Fruit fly (Drosophila melanogaster) whole organism, wandering third instar larva: ENCODE data around the gene elg1.
A peak's percentile ranks its signal among the peaks of the same experiment; 100 is the strongest.

ENCODE experiments used
- Abd-B ChIP-seq: fragments of >200 bp; optimal IDR thresholded peaks from 2 replicates; lab custom pipeline; 2017; ENCODE audit warnings: missing biosample characterization, missing genetic modification characterization
- CG32264 ChIP-seq: fragments of 200-800 bp; sonication (Bioruptor generic); optimal IDR thresholded peaks from 2 replicates; lab custom pipeline; 2016; ENCODE audit warnings: missing biosample characterization, missing genetic modification characterization
- CG9705 ChIP-seq: fragments of 200-800 bp; sonication (Bioruptor generic); optimal IDR thresholded peaks from 2 replicates; lab custom pipeline; 2018; ENCODE audit warnings: missing biosample characterization, mild to moderate bottlenecking, missing genetic modification characterization
- CrebA ChIP-seq: fragments of 200-800 bp; sonication (Bioruptor generic); optimal IDR thresholded peaks from 2 replicates; lab custom pipeline; 2016; ENCODE audit warnings: missing biosample characterization, mild to moderate bottlenecking, missing genetic modification characterization, borderline replicate concordance
- Dfd ChIP-seq: fragments of >200 bp; optimal IDR thresholded peaks from 2 replicates; lab custom pipeline; 2017; ENCODE audit warnings: missing biosample characterization, missing genetic modification characterization
- Dif ChIP-seq: fragments of 200-275, 200-300 bp; sonication (Bioruptor generic); optimal IDR thresholded peaks from 2 replicates; lab custom pipeline; 2018; ENCODE audit warnings: missing biosample characterization, missing genetic modification characterization; ENCODE audit not compliant: partially characterized antibody
- GATAd ChIP-seq: sonication (Bioruptor generic); optimal IDR thresholded peaks from 2 replicates; lab custom pipeline; 2016; ENCODE audit warnings: missing biosample characterization, missing genetic modification characterization
- HLH106 ChIP-seq: fragments of 200-800 bp; optimal IDR thresholded peaks from 3 replicates; lab custom pipeline; 2019; ENCODE audit warnings: missing biosample characterization, mild to moderate bottlenecking, missing genetic modification characterization, moderate library complexity
- Hnf4 ChIP-seq: fragments of 200-800 bp; sonication (Bioruptor generic); optimal IDR thresholded peaks from 2 replicates; lab custom pipeline; 2016; ENCODE audit warnings: missing biosample characterization, mild to moderate bottlenecking, missing genetic modification characterization
- Hr78 ChIP-seq: fragments of >200 bp; optimal IDR thresholded peaks from 2 replicates; lab custom pipeline; 2017; ENCODE audit warnings: missing biosample characterization, missing genetic modification characterization
- Hr83 ChIP-seq: fragments of 200-300 bp; sonication (Bioruptor generic); optimal IDR thresholded peaks from 2 replicates; lab custom pipeline; 2016; ENCODE audit warnings: missing biosample characterization, mild to moderate bottlenecking, missing genetic modification characterization, moderate library complexity; ENCODE audit not compliant: poor library complexity, severe bottlenecking
- Jra ChIP-seq: sonication (Bioruptor generic); optimal IDR thresholded peaks from 2 replicates; lab custom pipeline; 2016; ENCODE audit warnings: missing biosample characterization, missing genetic modification characterization
- Mio ChIP-seq: sonication (Bioruptor generic); optimal IDR thresholded peaks from 2 replicates; lab custom pipeline; 2016; ENCODE audit warnings: missing biosample characterization, missing genetic modification characterization
- Myc ChIP-seq: fragments of >200 bp; optimal IDR thresholded peaks from 2 replicates; lab custom pipeline; 2017
- N ChIP-seq: fragments of >200 bp; optimal IDR thresholded peaks from 2 replicates; lab custom pipeline; 2018; ENCODE audit warnings: missing biosample characterization, missing external identifiers, missing genetic modification characterization
- OdsH ChIP-seq: fragments of 200-800 bp; sonication (Bioruptor generic); optimal IDR thresholded peaks from 2 replicates; lab custom pipeline; 2016; ENCODE audit warnings: missing biosample characterization, mild to moderate bottlenecking, missing genetic modification characterization
- Rel ChIP-seq, 2 experiments: fragments of 200-800 bp; sonication (Bioruptor generic) in 1 of 2; optimal IDR thresholded peaks; 2 replicates in 1 of 2; 3 replicates in 1 of 2; lab custom pipeline; 2016 to 2019; ENCODE audit warnings: mild to moderate bottlenecking in 2 of 2, missing biosample characterization in 2 of 2, missing genetic modification characterization in 2 of 2, moderate library complexity in 1 of 2
- Sp1 ChIP-seq: fragments of 200-800 bp; sonication (Bioruptor generic); optimal IDR thresholded peaks from 3 replicates; lab custom pipeline; 2019; ENCODE audit warnings: missing biosample characterization, mild to moderate bottlenecking, missing genetic modification characterization, moderate library complexity
- Vsx2 ChIP-seq: fragments of 200-300, 225-300 bp; sonication (Bioruptor generic); optimal IDR thresholded peaks from 2 replicates; lab custom pipeline; 2018; ENCODE audit warnings: missing biosample characterization, missing genetic modification characterization; ENCODE audit not compliant: partially characterized antibody
- br ChIP-seq: fragments of 200-800 bp; sonication (Bioruptor generic); optimal IDR thresholded peaks from 2 replicates; lab custom pipeline; 2016; ENCODE audit warnings: missing biosample characterization, missing genetic modification characterization
- brk ChIP-seq: fragments of 200-800 bp; sonication (Bioruptor generic); optimal IDR thresholded peaks from 2 replicates; lab custom pipeline; 2016; ENCODE audit warnings: missing biosample characterization, mild to moderate bottlenecking, missing genetic modification characterization
- dl ChIP-seq, 2 experiments: fragments of 175-275, 200-275 bp in 1 of 2; fragments of 200-275 bp in 1 of 2; sonication (Bioruptor generic); optimal IDR thresholded peaks; lab custom pipeline; 2018; ENCODE audit warnings: mild to moderate bottlenecking in 2 of 2, missing biosample characterization in 2 of 2, missing genetic modification characterization in 2 of 2, moderate library complexity in 2 of 2; ENCODE audit not compliant: partially characterized antibody in 2 of 2, insufficient read depth in 1 of 2
- dmrt93B ChIP-seq: fragments of 200-800 bp; sonication (Bioruptor generic); optimal IDR thresholded peaks from 2 replicates; lab custom pipeline; 2018; ENCODE audit warnings: missing biosample characterization, mild to moderate bottlenecking, missing genetic modification characterization
- dsf ChIP-seq: sonication (Bioruptor generic); optimal IDR thresholded peaks from 2 replicates; lab custom pipeline; 2016; ENCODE audit warnings: missing biosample characterization, missing genetic modification characterization, borderline replicate concordance
- ey ChIP-seq: fragments of 200-800 bp; sonication (Bioruptor generic); optimal IDR thresholded peaks from 2 replicates; lab custom pipeline; 2016; ENCODE audit warnings: missing biosample characterization, missing genetic modification characterization
- foxo ChIP-seq, 2 experiments: fragments of 200-800 bp; sonication (Bioruptor generic); optimal IDR thresholded peaks; 2 replicates in 1 of 2; 3 replicates in 1 of 2; lab custom pipeline; 2016 to 2017; ENCODE audit warnings: missing biosample characterization in 2 of 2, missing genetic modification characterization in 2 of 2
- fru ChIP-seq: fragments of 200-800 bp; sonication (Bioruptor generic); optimal IDR thresholded peaks from 3 replicates; lab custom pipeline; 2016; ENCODE audit warnings: missing biosample characterization, mild to moderate bottlenecking, missing genetic modification characterization
- h ChIP-seq: fragments of 200-800 bp; sonication (Bioruptor generic); optimal IDR thresholded peaks from 3 replicates; lab custom pipeline; 2016; ENCODE audit warnings: missing biosample characterization, mild to moderate bottlenecking, missing genetic modification characterization
- jim ChIP-seq: fragments of 175-275, 200-325 bp; sonication (Bioruptor generic); optimal IDR thresholded peaks from 2 replicates; lab custom pipeline; 2016; ENCODE audit warnings: missing biosample characterization, mild to moderate bottlenecking, missing genetic modification characterization
- lola ChIP-seq: fragments of >200 bp; optimal IDR thresholded peaks from 2 replicates; lab custom pipeline; 2017; ENCODE audit warnings: missing biosample characterization, missing genetic modification characterization
- pan ChIP-seq: fragments of >200 bp; optimal IDR thresholded peaks from 2 replicates; lab custom pipeline; 2017
- psq ChIP-seq: fragments of 200-800 bp; sonication (Bioruptor generic); optimal IDR thresholded peaks from 3 replicates; lab custom pipeline; 2017; ENCODE audit warnings: missing biosample characterization, mild to moderate bottlenecking, missing genetic modification characterization, moderate library complexity
- rgr ChIP-seq: fragments of 200-800 bp; sonication (Bioruptor generic); optimal IDR thresholded peaks from 3 replicates; lab custom pipeline; 2016; ENCODE audit warnings: missing biosample characterization, mild to moderate bottlenecking, missing genetic modification characterization
- sage ChIP-seq: fragments of 200-800 bp; sonication (Bioruptor generic); optimal IDR thresholded peaks from 2 replicates; lab custom pipeline; 2016; ENCODE audit warnings: missing biosample characterization, mild to moderate bottlenecking, missing genetic modification characterization
- sv ChIP-seq: fragments of 200-800 bp; sonication (Bioruptor generic); optimal IDR thresholded peaks from 3 replicates; lab custom pipeline; 2016; ENCODE audit warnings: missing biosample characterization, missing genetic modification characterization
- tai ChIP-seq: sonication (Bioruptor generic); optimal IDR thresholded peaks from 2 replicates; lab custom pipeline; 2016; ENCODE audit warnings: missing biosample characterization, missing genetic modification characterization
- usp ChIP-seq: fragments of >200 bp; optimal IDR thresholded peaks from 2 replicates; lab custom pipeline; 2017; ENCODE audit warnings: missing biosample characterization, missing genetic modification characterization
- woc ChIP-seq: sonication (Bioruptor generic); optimal IDR thresholded peaks from 2 replicates; lab custom pipeline; 2016; ENCODE audit warnings: missing biosample characterization, mild to moderate bottlenecking, missing genetic modification characterization

elg1 gene

DNA sequence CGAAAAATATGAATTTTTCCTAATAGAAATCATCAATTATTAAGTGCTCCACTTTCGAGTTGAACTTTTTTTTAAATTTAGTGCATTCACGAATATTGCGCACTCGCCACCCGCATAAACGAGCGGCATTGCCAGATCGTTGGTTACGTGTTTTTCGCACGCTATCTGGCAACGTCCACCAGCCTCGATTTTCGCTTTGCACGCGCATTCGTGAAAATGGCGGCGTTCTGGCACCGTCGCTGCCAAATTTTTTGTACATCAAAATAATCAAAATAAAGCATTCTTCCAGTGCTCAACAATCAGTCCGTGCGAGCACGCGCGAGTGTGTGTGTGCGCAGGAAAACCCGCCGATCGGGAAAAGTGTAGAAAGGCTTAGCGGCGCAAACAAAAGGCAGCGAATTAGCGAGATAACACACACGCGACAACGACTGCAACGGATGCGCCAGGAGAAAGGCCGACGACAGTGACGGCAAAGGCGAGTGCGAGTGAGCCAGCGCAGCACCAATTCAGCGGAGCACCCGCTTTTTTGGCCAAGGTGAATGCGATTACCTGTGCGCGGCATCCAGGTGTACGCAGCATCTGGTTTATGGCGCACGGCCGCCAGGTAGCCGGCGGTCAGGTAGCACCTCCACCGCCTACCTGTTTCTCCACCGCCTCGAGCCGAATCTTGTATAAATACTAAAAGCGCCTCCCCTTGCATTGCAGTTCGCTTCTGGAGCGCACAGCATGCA, 18.1 kb upstream of the elg1 start (continued):
- TF ChIP-seq h (GFP tag; lab: Kevin White, UChicago) (peak; percentile 96), Vsx2 (GFP tag; lab: Kevin White, UChicago) (no peak), Rel (GFP tag; optimal IDR thresholded peaks at IDR 0.05; lab: Kevin White, UChicago) (no peak), Rel (tag; optimal IDR thresholded peaks at IDR 0.05; lab: Kevin White, UChicago) (peak; percentile 44), lola (GFP tag; lab: Kevin White, UChicago) (no peak), dmrt93B (GFP tag; lab: Kevin White, UChicago) (no peak), sage (GFP tag; lab: Kevin White, UChicago) (peak; percentile 74), Hr83 (GFP tag; lab: Kevin White, UChicago) (peak; percentile 73), fru (GFP tag; lab: Kevin White, UChicago) (peak; percentile 93)

DNA sequence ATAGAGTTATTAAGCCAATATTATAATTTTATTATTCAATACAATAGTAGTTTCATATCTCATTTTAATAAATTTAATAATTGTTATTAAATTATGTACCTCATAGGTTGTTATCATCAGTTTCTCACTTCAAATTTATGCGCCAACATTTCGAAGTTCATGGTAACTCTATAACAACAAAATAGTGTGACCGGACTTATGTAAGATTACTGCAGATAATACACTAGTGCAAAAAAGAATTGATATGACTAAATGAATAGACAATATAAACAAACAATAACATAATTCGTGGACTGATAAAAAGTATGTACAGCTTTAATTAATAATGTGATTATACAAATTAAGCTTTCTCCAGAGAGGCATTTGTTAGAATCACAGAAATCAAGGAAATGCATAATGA, 10.0 kb upstream of the elg1 start, which contains the start of gene Strump:
Gene Strump (plus strand): TSS at position 212 of the 400 bp plus-strand sequence.
- TF ChIP-seq usp (no peak), Vsx2 (GFP tag; lab: Kevin White, UChicago) (no peak), br (GFP tag; lab: Kevin White, UChicago) (no peak), Sp1 (no peak), sv (no peak)

DNA sequence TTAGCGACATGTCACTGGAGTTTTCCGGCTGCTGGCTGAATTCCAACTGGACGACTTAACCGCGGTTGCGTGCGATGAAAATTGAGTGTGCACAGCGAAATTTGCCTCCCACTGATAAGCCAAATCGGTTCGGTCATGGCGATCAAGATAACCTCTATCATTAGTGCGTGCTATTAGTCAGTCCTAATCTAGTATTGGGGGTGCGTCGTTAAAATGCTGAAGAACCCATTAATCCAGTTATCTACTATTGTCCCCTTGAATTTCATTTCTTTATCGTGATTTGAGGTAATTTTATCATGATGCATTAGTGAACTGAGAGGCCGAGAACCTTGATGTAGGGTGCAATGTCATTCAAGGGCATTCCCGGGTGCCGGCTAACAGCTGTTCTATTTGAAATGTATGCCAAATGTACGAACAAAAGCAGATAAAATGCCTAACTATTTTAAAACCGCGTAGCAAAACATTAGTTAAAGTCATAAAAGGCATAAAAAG, 3.3 kb upstream of the elg1 start, which contains the start of gene Pgm1:
Gene Pgm1 (minus strand): TSS at position 51 of the 492 bp plus-strand sequence.
- TF ChIP-seq N (GFP tag; lab: Kevin White, UChicago) (no peak), sage (GFP tag; lab: Kevin White, UChicago) (no peak), Hnf4 (GFP tag; lab: Kevin White, UChicago) (peak; percentile 84), Rel (GFP tag; optimal IDR thresholded peaks at IDR 0.05; lab: Kevin White, UChicago) (peak; percentile 50), Rel (tag; optimal IDR thresholded peaks at IDR 0.05; lab: Kevin White, UChicago) (peak; percentile 77), Mio (GFP tag; lab: Kevin White, UChicago) (peak; percentile 43), Dfd (no peak), pan (lab: Kevin White, UChicago) (no peak), Jra (GFP tag; lab: Kevin White, UChicago) (peak; percentile 82), usp (no peak), Abd-B (GFP tag; lab: Kevin White, UChicago) (no peak), dmrt93B (GFP tag; lab: Kevin White, UChicago) (no peak), lola (GFP tag; lab: Kevin White, UChicago) (no peak), foxo (GFP tag; optimal IDR thresholded peaks at IDR 0.05; lab: Kevin White, UChicago) (peak; percentile 55 to 94), jim (GFP tag; lab: Kevin White, UChicago) (no peak), br (GFP tag; lab: Kevin White, UChicago) (peak; percentile 94), fru (GFP tag; lab: Kevin White, UChicago) (peak; percentile 92), sv (peak; percentile 79), CG9705 (GFP tag; lab: Kevin White, UChicago) (peak; percentile 76), dsf (no peak), dl (GFP tag; optimal IDR thresholded peaks at IDR 0.05; lab: Kevin White, UChicago; ENCODE audit: insufficient read depth in 1 of 2, partially characterized antibody in 2 of 2) (no peak), tai (GFP tag; lab: Kevin White, UChicago) (no peak), OdsH (peak; percentile 93), CG32264 (GFP tag; lab: Kevin White, UChicago) (peak; percentile 84), GATAd (GFP tag; lab: Kevin White, UChicago) (no peak), psq (GFP tag; lab: Kevin White, UChicago) (peak; percentile 79), Myc (lab: Kevin White, UChicago) (peak; percentile 85), woc (GFP tag; lab: Kevin White, UChicago) (peak; percentile 96), rgr (GFP tag; lab: Kevin White, UChicago) (peak; percentile 94), HLH106 (tag; lab: Kevin White, UChicago) (peak; percentile 88), h (GFP tag; lab: Kevin White, UChicago) (peak; percentile 94), Vsx2 (GFP tag; lab: Kevin White, UChicago) (no peak), Dif (GFP tag; lab: Kevin White, UChicago) (no peak), CrebA (GFP tag; lab: Kevin White, UChicago) (no peak), Sp1 (peak; percentile 90), Hr78 (GFP tag; lab: Kevin White, UChicago) (no peak), Hr83 (GFP tag; lab: Kevin White, UChicago) (peak; percentile 38), brk (GFP tag; lab: Kevin White, UChicago) (no peak), ey (GFP tag; lab: Kevin White, UChicago) (peak; percentile 93)
